Worm (Caenorhabditis elegans) whole organism, L1 larva: ENCODE data around the gene C29F9.2.

Source experiments
- aly-2 ChIP-seq: fragments of 150-350 bp; optimal IDR thresholded peaks from 2 replicates; lab custom pipeline; 2014; ENCODE audit warnings: missing biosample characterization, missing genetic modification characterization
- ama-1 ChIP-seq: fragments of 150-350 bp; optimal IDR thresholded peaks from 2 replicates; lab custom pipeline; 2014
- egl-27 ChIP-seq, 2 experiments: fragments of 150-350 bp in 1 of 2; sonication (generic microtip); optimal IDR thresholded peaks; 3 replicates each; lab custom pipeline; 2017 to 2018; ENCODE audit warnings: missing biosample characterization in 2 of 2, missing genetic modification characterization in 2 of 2, missing genetic modification reagents in 2 of 2
- irx-1 ChIP-seq: sonication (generic microtip); optimal IDR thresholded peaks from 2 replicates; lab custom pipeline; 2016; ENCODE audit warnings: missing genetic modification characterization, missing compliant biosample characterization
- nhr-12 ChIP-seq: sonication (generic microtip); optimal IDR thresholded peaks from 2 replicates; lab custom pipeline; 2017; ENCODE audit warnings: missing biosample characterization, missing genetic modification characterization
- nhr-71 ChIP-seq: sonication (generic microtip); optimal IDR thresholded peaks from 2 replicates; lab custom pipeline; 2016; ENCODE audit warnings: mild to moderate bottlenecking, missing genetic modification characterization, moderate library complexity, missing compliant biosample characterization
- nhr-76 ChIP-seq: sonication (generic microtip); optimal IDR thresholded peaks from 2 replicates; lab custom pipeline; 2017; ENCODE audit warnings: missing biosample characterization, missing genetic modification characterization
- pqm-1 ChIP-seq: sonication (generic microtip); optimal IDR thresholded peaks from 3 replicates; lab custom pipeline; 2017; ENCODE audit warnings: missing biosample characterization, missing genetic modification characterization
- snpc-4 ChIP-seq: fragments of 150-350 bp; optimal IDR thresholded peaks from 2 replicates; lab custom pipeline; 2014; ENCODE audit warnings: missing biosample characterization, missing genetic modification characterization
- tbx-2 ChIP-seq: sonication (generic microtip); optimal IDR thresholded peaks from 2 replicates; lab custom pipeline; 2016; ENCODE audit warnings: missing genetic modification characterization, missing compliant biosample characterization
- unc-130 ChIP-seq: fragments of 150-350 bp; optimal IDR thresholded peaks from 2 replicates; lab custom pipeline; 2017; ENCODE audit warnings: missing biosample characterization, missing genetic modification characterization, inconsistent platforms
- unc-62 ChIP-seq: fragments of 150-350 bp; optimal IDR thresholded peaks from 2 replicates; lab custom pipeline; 2014; ENCODE audit warnings: missing biosample characterization, missing genetic modification reagents, missing genetic modification characterization
- ztf-11 ChIP-seq, 2 experiments: sonication (generic microtip); optimal IDR thresholded peaks; 2 replicates each; lab custom pipeline; 2016 to 2017; ENCODE audit warnings: missing genetic modification characterization in 2 of 2, missing biosample characterization in 1 of 2, missing compliant biosample characterization in 1 of 2

- TF ChIP-seq aly-2 (tag; lab: Kevin White, UChicago) (no peak), nhr-71 (no peak), unc-62 (GFP tag; lab: Kevin White, UChicago) (no peak), irx-1 (tag; lab: Kevin White, UChicago) (no peak), snpc-4 (no peak), pqm-1 (tag; lab: Kevin White, UChicago) (no peak), nhr-76 (no peak), unc-130 (tag; lab: Kevin White, UChicago) (no peak), egl-27 (tag; optimal IDR thresholded peaks at IDR 0.05; lab: Kevin White, UChicago) (no peak), ama-1 (lab: Kevin White, UChicago) (no peak), nhr-12 (tag; lab: Kevin White, UChicago) (no peak), tbx-2 (tag; lab: Kevin White, UChicago) (no peak), ztf-11 (tag; optimal IDR thresholded peaks at IDR 0.05; lab: Kevin White, UChicago) (no peak)
Measured at ce11 chrIII:117210-117609, 13.5 kb upstream of the C29F9.2 start, which contains the start of gene C29F9.5.
